Fruit fly (Drosophila melanogaster) whole organism, embryonic: Measurements from ENCODE around the gene CG34462.
A peak's percentile ranks its signal among the peaks of the same experiment; 100 is the strongest.

Source experiments
- Antp ChIP-seq: fragments of 200-800 bp; sonication (Bioruptor generic); optimal IDR thresholded peaks from 3 replicates; lab custom pipeline; 2016; ENCODE audit warnings: missing biosample characterization, missing genetic modification characterization
- Bgb ChIP-seq: fragments of 200-800 bp; sonication (Bioruptor generic); IDR thresholded peaks from 2 replicates; pipeline ENCODE4 v1.3.6; 2022; ENCODE audit warnings: missing biosample characterization, missing genetic modification characterization; ENCODE audit not compliant: partially characterized antibody
- CG10274 ChIP-seq: fragments of 200-800 bp; sonication (Bioruptor generic); optimal IDR thresholded peaks from 3 replicates; lab custom pipeline; 2017; ENCODE audit warnings: missing biosample characterization, mild to moderate bottlenecking, missing genetic modification characterization
- CG10543 ChIP-seq: fragments of 200-800 bp; sonication (Bioruptor generic); optimal IDR thresholded peaks from 3 replicates; lab custom pipeline; 2017; ENCODE audit warnings: missing biosample characterization, mild to moderate bottlenecking, missing genetic modification characterization, moderate library complexity
- CG10959 ChIP-seq: fragments of 200-800 bp; sonication (Bioruptor generic); IDR thresholded peaks from 2 replicates; pipeline ENCODE4 v1.3.6; 2022; ENCODE audit warnings: missing biosample characterization, missing genetic modification characterization
- CG11085 ChIP-seq: fragments of 200-800 bp; sonication (Bioruptor generic); IDR thresholded peaks from 2 replicates; pipeline ENCODE4 v1.3.6; 2022; ENCODE audit warnings: missing biosample characterization, missing genetic modification characterization
- CG11247 ChIP-seq: fragments of 200-800 bp; sonication (Bioruptor generic); IDR thresholded peaks from 2 replicates; pipeline ENCODE4 v1.3.6; 2022; ENCODE audit warnings: missing biosample characterization, missing genetic modification characterization
- CG1233 ChIP-seq: fragments of 200-800 bp; sonication (Bioruptor generic); optimal IDR thresholded peaks from 4 replicates; lab custom pipeline; 2018; ENCODE audit warnings: missing biosample characterization, mild to moderate bottlenecking, missing genetic modification characterization
- CG15269 ChIP-seq: fragments of 200-800 bp; sonication (Bioruptor generic); optimal IDR thresholded peaks from 2 replicates; lab custom pipeline; 2018; ENCODE audit warnings: missing biosample characterization, mild to moderate bottlenecking, missing genetic modification characterization, moderate library complexity
- CG1529 ChIP-seq: fragments of 200-800 bp; sonication (Bioruptor generic); optimal IDR thresholded peaks from 3 replicates; lab custom pipeline; 2018; ENCODE audit warnings: missing biosample characterization, missing genetic modification characterization
- CG15696 ChIP-seq: fragments of 200-800 bp; sonication (Bioruptor generic); optimal IDR thresholded peaks from 2 replicates; lab custom pipeline; 2019; ENCODE audit warnings: missing biosample characterization, mild to moderate bottlenecking, missing genetic modification characterization, moderate library complexity
- CG1603 ChIP-seq: fragments of 200-800 bp; sonication (Bioruptor generic); optimal IDR thresholded peaks from 2 replicates; lab custom pipeline; 2019; ENCODE audit warnings: missing biosample characterization, mild to moderate bottlenecking, missing genetic modification characterization, moderate library complexity
- CG17612 ChIP-seq: fragments of 200-800 bp; sonication (Bioruptor generic); IDR thresholded peaks from 2 replicates; pipeline ENCODE4 v1.3.6; 2022; ENCODE audit warnings: missing biosample characterization, missing genetic modification characterization
- CG18599 ChIP-seq: fragments of 200-800 bp; sonication (Bioruptor generic); optimal IDR thresholded peaks from 3 replicates; lab custom pipeline; 2017; ENCODE audit warnings: missing biosample characterization, missing genetic modification characterization, mild to moderate bottlenecking, moderate library complexity, missing genetic modification reagents
- CG2889 ChIP-seq: fragments of 200-800 bp; sonication (Bioruptor generic); IDR thresholded peaks from 3 replicates; pipeline ENCODE4 v1.3.6; 2022; ENCODE audit warnings: missing biosample characterization, missing genetic modification characterization
- CG3281 ChIP-seq: fragments of 200-800 bp; sonication (Bioruptor generic); optimal IDR thresholded peaks from 3 replicates; lab custom pipeline; 2017; ENCODE audit warnings: missing biosample characterization, mild to moderate bottlenecking, missing genetic modification characterization
- CG6683 ChIP-seq: fragments of 200-800 bp; sonication (Bioruptor generic); optimal IDR thresholded peaks from 2 replicates; lab custom pipeline; 2017; ENCODE audit warnings: missing biosample characterization, mild to moderate bottlenecking, missing genetic modification characterization, missing genetic modification reagents
- CG9609 ChIP-seq: fragments of 200-800 bp; sonication (Bioruptor generic); optimal IDR thresholded peaks from 3 replicates; lab custom pipeline; 2016; ENCODE audit warnings: missing biosample characterization, missing genetic modification characterization
- CTCF ChIP-seq: fragments of 200-800 bp; sonication (Bioruptor generic); optimal IDR thresholded peaks from 2 replicates; lab custom pipeline; 2017; ENCODE audit warnings: missing biosample characterization, mild to moderate bottlenecking, missing genetic modification characterization, moderate library complexity
- Camta ChIP-seq: fragments of 200-800 bp; sonication (Bioruptor generic); optimal IDR thresholded peaks from 2 replicates; lab custom pipeline; 2016; ENCODE audit warnings: missing biosample characterization, missing genetic modification characterization
- D19B ChIP-seq: fragments of 200-800 bp; sonication (Bioruptor generic); optimal IDR thresholded peaks from 2 replicates; lab custom pipeline; 2017; ENCODE audit warnings: missing biosample characterization, mild to moderate bottlenecking, missing genetic modification characterization
- Eip74EF ChIP-seq, 2 experiments: fragments of 200-800 bp in 1 of 2; fragments of >200 bp in 1 of 2; sonication (Bioruptor generic) in 1 of 2; optimal IDR thresholded peaks; 2 replicates each; lab custom pipeline; 2017 to 2019; ENCODE audit warnings: missing biosample characterization in 2 of 2, missing genetic modification characterization in 2 of 2, mild to moderate bottlenecking in 1 of 2, moderate library complexity in 1 of 2
- Ets97D ChIP-seq: fragments of 200-800 bp; sonication (Bioruptor generic); optimal IDR thresholded peaks from 3 replicates; lab custom pipeline; 2016; ENCODE audit warnings: missing biosample characterization, missing genetic modification characterization
- Hmx ChIP-seq: fragments of 200-800 bp; sonication (Bioruptor generic); optimal IDR thresholded peaks from 2 replicates; lab custom pipeline; 2016; ENCODE audit warnings: missing biosample characterization, missing genetic modification characterization
- Hsf ChIP-seq: fragments of 200-800 bp; sonication (Bioruptor generic); optimal IDR thresholded peaks from 3 replicates; lab custom pipeline; 2016; ENCODE audit warnings: missing biosample characterization, missing genetic modification characterization
- Nf-YA ChIP-seq: fragments of 200-800 bp; sonication (Bioruptor generic); IDR thresholded peaks from 2 replicates; pipeline ENCODE4 v1.3.6; 2022; ENCODE audit warnings: missing biosample characterization, missing genetic modification characterization
- Optix ChIP-seq: fragments of 200-800 bp; sonication (Bioruptor generic); IDR thresholded peaks from 3 replicates; pipeline ENCODE4 v1.3.6; 2022; ENCODE audit warnings: missing biosample characterization, missing genetic modification characterization
- Rx ChIP-seq: fragments of 200-800 bp; sonication (Bioruptor generic); IDR thresholded peaks from 2 replicates; pipeline ENCODE4 v1.3.6; 2022; ENCODE audit warnings: missing biosample characterization, missing genetic modification characterization
- Stat92E ChIP-seq, 3 experiments: fragments of >200 bp in 2 of 3; fragments of 200-800 bp in 1 of 3; sonication (Bioruptor generic) in 1 of 3; optimal IDR thresholded peaks; 2 replicates each; lab custom pipeline; 2017 to 2019; ENCODE audit warnings: missing biosample characterization in 3 of 3, missing genetic modification characterization in 3 of 3, mild to moderate bottlenecking in 1 of 3, moderate library complexity in 1 of 3
- amos ChIP-seq: fragments of 200-800 bp; sonication (Bioruptor generic); IDR thresholded peaks from 2 replicates; pipeline ENCODE4 v1.3.6; 2022; ENCODE audit warnings: missing biosample characterization, missing genetic modification characterization; ENCODE audit not compliant: partially characterized antibody
- cas ChIP-seq: fragments of 200-800 bp; sonication (Bioruptor generic); IDR thresholded peaks from 2 replicates; pipeline ENCODE4 v1.3.6; 2022; ENCODE audit warnings: missing biosample characterization, missing genetic modification characterization
- cg ChIP-seq: fragments of 200-800 bp; sonication (Bioruptor generic); optimal IDR thresholded peaks from 3 replicates; lab custom pipeline; 2019; ENCODE audit warnings: missing biosample characterization, mild to moderate bottlenecking, missing genetic modification characterization, moderate library complexity
- chif ChIP-seq, 2 experiments: fragments of 200-800 bp; sonication (Bioruptor generic); optimal IDR thresholded peaks; 3 replicates each; lab custom pipeline; 2016; ENCODE audit warnings: missing biosample characterization in 2 of 2, missing genetic modification characterization in 2 of 2
- disco-r ChIP-seq: fragments of 200-800 bp; sonication (Bioruptor generic); optimal IDR thresholded peaks from 2 replicates; lab custom pipeline; 2016; ENCODE audit warnings: missing biosample characterization, missing genetic modification characterization
- gcm ChIP-seq: fragments of 200-800 bp; sonication (Bioruptor generic); optimal IDR thresholded peaks from 2 replicates; lab custom pipeline; 2019; ENCODE audit warnings: missing biosample characterization, mild to moderate bottlenecking, missing genetic modification characterization, moderate library complexity
- gcm2 ChIP-seq: fragments of 200-800 bp; sonication (Bioruptor generic); optimal IDR thresholded peaks from 2 replicates; lab custom pipeline; 2016; ENCODE audit warnings: missing biosample characterization, missing genetic modification characterization
- jumu ChIP-seq: fragments of 200-800 bp; sonication (Bioruptor generic); optimal IDR thresholded peaks from 3 replicates; lab custom pipeline; 2016; ENCODE audit warnings: missing biosample characterization, missing genetic modification characterization
- lab ChIP-seq: fragments of 200-800 bp; sonication (Bioruptor generic); optimal IDR thresholded peaks from 3 replicates; lab custom pipeline; 2017; ENCODE audit warnings: missing biosample characterization, missing genetic modification characterization, mild to moderate bottlenecking, moderate library complexity, missing genetic modification reagents
- lbe ChIP-seq: fragments of 200-800 bp; sonication (Bioruptor generic); optimal IDR thresholded peaks from 2 replicates; lab custom pipeline; 2016; ENCODE audit warnings: missing biosample characterization, mild to moderate bottlenecking, missing genetic modification characterization
- nmo ChIP-seq: fragments of 200-800 bp; sonication (Bioruptor generic); optimal IDR thresholded peaks from 2 replicates; lab custom pipeline; 2018; ENCODE audit warnings: missing biosample characterization, mild to moderate bottlenecking, missing genetic modification characterization, moderate library complexity
- prd ChIP-seq, 3 experiments: fragments of >200 bp in 2 of 3; fragments of 200-800 bp in 1 of 3; sonication (Bioruptor generic) in 1 of 3; optimal IDR thresholded peaks in 2 of 3; IDR thresholded peaks in 1 of 3; 2 replicates in 2 of 3; 3 replicates in 1 of 3; pipeline versions ENCODE4 v1.3.6 to Lab custom; 2017 to 2022; ENCODE audit warnings: missing biosample characterization in 1 of 3, missing genetic modification characterization in 1 of 3
- psq ChIP-seq: fragments of 200-800 bp; sonication (Bioruptor generic); optimal IDR thresholded peaks from 2 replicates; lab custom pipeline; 2017; ENCODE audit warnings: missing biosample characterization, missing genetic modification characterization
- sens-2 ChIP-seq: fragments of 200-800 bp; sonication (Bioruptor generic); IDR thresholded peaks from 2 replicates; pipeline ENCODE4 v1.3.6; 2022; ENCODE audit warnings: missing biosample characterization, missing genetic modification characterization
- slou ChIP-seq: fragments of 200-800 bp; sonication (Bioruptor generic); optimal IDR thresholded peaks from 3 replicates; lab custom pipeline; 2016; ENCODE audit warnings: missing biosample characterization, missing genetic modification characterization
- toy ChIP-seq: fragments of 200-800 bp; sonication (Bioruptor generic); IDR thresholded peaks from 2 replicates; pipeline ENCODE4 v1.3.6; 2022; ENCODE audit warnings: missing biosample characterization, missing genetic modification characterization
- usp ChIP-seq: fragments of >200 bp; optimal IDR thresholded peaks from 2 replicates; lab custom pipeline; 2017; ENCODE audit warnings: missing biosample characterization, missing genetic modification characterization
- zen2 ChIP-seq: fragments of 200-800 bp; sonication (Bioruptor generic); IDR thresholded peaks from 3 replicates; pipeline ENCODE4 v1.3.6; 2022; ENCODE audit warnings: missing biosample characterization, missing genetic modification characterization; ENCODE audit not compliant: partially characterized antibody
- zf30C ChIP-seq: fragments of 200-800 bp; sonication (Bioruptor generic); optimal IDR thresholded peaks from 3 replicates; lab custom pipeline; 2018; ENCODE audit warnings: missing biosample characterization, mild to moderate bottlenecking, missing genetic modification characterization

CG34462 gene

dm6 chr3L:8340264-8341095 is 12.1 kb downstream of the CG34462 start, which contains the start of the genes Prim1 and CG7083 (continued):
- TF ChIP-seq zen2 (GFP tag; lab: Robert Waterston, UW): no peak
- TF ChIP-seq CG11085 (GFP tag; lab: Robert Waterston, UW): no peak
- TF ChIP-seq Hmx (GFP tag; lab: Kevin White, UChicago): no peak
- TF ChIP-seq D19B (GFP tag; lab: Kevin White, UChicago): no peak
- peak; percentile 60 for TF ChIP-seq Antp (GFP tag; lab: Kevin White, UChicago)
- TF ChIP-seq CG1603 (tag; lab: Kevin White, UChicago): peak; percentile 87
- TF ChIP-seq toy (GFP tag; lab: Robert Waterston, UW): no peak
- no peak for TF ChIP-seq CG2889
- peak; percentile 14 for TF ChIP-seq psq (GFP tag; lab: Kevin White, UChicago)
- no peak for TF ChIP-seq Eip74EF (GFP tag; optimal IDR thresholded peaks at IDR 0.05; lab: Kevin White, UChicago)
- TF ChIP-seq CTCF (GFP tag; lab: Kevin White, UChicago): peak; percentile 40
- TF ChIP-seq CG15696: peak; percentile 49
- TF ChIP-seq nmo: peak; percentile 55
- TF ChIP-seq jumu: peak; percentile 64
- no peak for TF ChIP-seq CG11247 (GFP tag; lab: Robert Waterston, UW)
- TF ChIP-seq Ets97D: peak; percentile 33
- TF ChIP-seq gcm2 (GFP tag; lab: Kevin White, UChicago): no peak
- TF ChIP-seq CG17612 (GFP tag; lab: Robert Waterston, UW): no peak
- peak; percentile 74 for TF ChIP-seq Camta
- TF ChIP-seq Optix (GFP tag; lab: Robert Waterston, UW): no peak
- peak; percentile 51 to 60 for TF ChIP-seq chif (GFP tag; optimal IDR thresholded peaks at IDR 0.05; lab: Kevin White, UChicago)
- no peak for TF ChIP-seq CG10274
- no peak for TF ChIP-seq cas (GFP tag; lab: Robert Waterston, UW)
- TF ChIP-seq CG9609 (GFP tag; lab: Kevin White, UChicago): peak; percentile 62
- TF ChIP-seq sens-2: 0 out of 2 replicates have a peak, but pooled peaks have one; percentile 20
- TF ChIP-seq usp (GFP tag; lab: Kevin White, UChicago): no peak
- no peak for TF ChIP-seq CG6683
- no peak for TF ChIP-seq prd (optimal IDR thresholded peaks at IDR 0.05; lab: Kevin White, UChicago)
- peak; percentile 59 for TF ChIP-seq prd (GFP tag; IDR thresholded peaks at IDR 0.05; lab: Robert Waterston, UW)
- peak; percentile 29; the same call in 1 of the 2 replicates for TF ChIP-seq Bgb (GFP tag; lab: Robert Waterston, UW)
- TF ChIP-seq CG1233: peak; percentile 53
- peak; percentile 77 for TF ChIP-seq CG18599
- no peak for TF ChIP-seq Stat92E (GFP tag; optimal IDR thresholded peaks at IDR 0.05; lab: Kevin White, UChicago)
- TF ChIP-seq amos (GFP tag; lab: Robert Waterston, UW): peak; percentile 13; the same call in 1 of the 2 replicates
- peak; percentile 76 for TF ChIP-seq CG10543 (GFP tag; lab: Kevin White, UChicago)
- peak; percentile 38 for TF ChIP-seq slou (GFP tag; lab: Kevin White, UChicago)
- peak; percentile 66 for TF ChIP-seq Hsf (GFP tag; lab: Kevin White, UChicago)
- TF ChIP-seq disco-r (GFP tag; lab: Kevin White, UChicago): no peak
- TF ChIP-seq CG15269 (tag; lab: Kevin White, UChicago): peak; percentile 52
- TF ChIP-seq gcm (GFP tag; lab: Kevin White, UChicago): no peak
- peak; percentile 69 for TF ChIP-seq CG3281 (GFP tag; lab: Kevin White, UChicago)
- peak; percentile 32; the same call in 1 of the 2 replicates for TF ChIP-seq CG10959 (GFP tag; lab: Robert Waterston, UW)
- TF ChIP-seq cg: no peak
- TF ChIP-seq Nf-YA (GFP tag; lab: Robert Waterston, UW): no peak
- no peak for TF ChIP-seq zf30C
- peak; percentile 67 for TF ChIP-seq lab (GFP tag; lab: Kevin White, UChicago)
- no peak for TF ChIP-seq Rx (GFP tag; lab: Robert Waterston, UW)
- TF ChIP-seq lbe (GFP tag; lab: Kevin White, UChicago): peak; percentile 46
- TF ChIP-seq CG1529 (GFP tag; lab: Kevin White, UChicago): peak; percentile 46
